Fruit fly (Drosophila melanogaster): ENCODE measurements around the gene CG46280.

Gene CG46280

DNA sequence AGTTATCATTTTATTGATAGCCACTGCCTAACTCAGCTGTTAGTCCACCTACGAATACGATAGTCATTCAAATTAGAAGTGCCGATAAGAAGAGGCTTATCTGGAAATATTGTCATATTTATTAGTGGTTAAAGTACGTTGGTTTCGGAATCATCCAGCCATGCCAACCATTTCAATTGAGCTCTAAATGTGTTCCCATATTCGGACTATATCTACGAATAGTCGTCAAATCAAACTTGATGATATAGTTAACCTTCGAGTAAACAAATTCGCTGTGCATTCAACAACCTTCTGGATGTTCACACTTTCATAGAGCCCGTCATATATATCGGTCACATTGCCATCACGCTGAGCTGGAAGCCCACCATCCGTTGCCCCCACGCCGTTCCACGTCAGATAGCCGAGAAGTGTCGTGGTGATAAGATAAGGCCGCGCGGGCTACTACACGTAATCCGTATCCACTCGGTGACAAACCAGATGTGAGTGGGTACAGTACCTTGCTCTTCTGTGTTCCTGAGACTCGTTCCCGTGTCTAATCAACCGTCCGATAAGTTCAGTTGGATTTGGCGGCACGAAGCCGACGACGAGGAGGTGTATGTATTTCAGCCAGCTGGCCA, 12.1 kb downstream of the CG46280 start:
- TF ChIP-seq CG7987 (GFP tag; optimal IDR thresholded peaks at IDR 0.05): peak; percentile 20
- TF ChIP-seq lilli (GFP tag; optimal IDR thresholded peaks at IDR 0.05): no peak
- no peak for TF ChIP-seq CG2199 (GFP tag; IDR thresholded peaks at IDR 0.05)
- peak; percentile 55 for TF ChIP-seq run (tag; optimal IDR thresholded peaks at IDR 0.05)
- TF ChIP-seq chinmo (GFP tag; IDR thresholded peaks at IDR 0.05; ENCODE audit: partially characterized antibody): peak; percentile 60; the same call in 1 of the 4 replicates
- TF ChIP-seq GATAe (GFP tag; conservative IDR thresholded peaks at IDR 0.05): peak; percentile 77
- peak; percentile 11 for TF ChIP-seq Med (GFP tag)
- no peak for TF ChIP-seq CG3065 (GFP tag; optimal IDR thresholded peaks at IDR 0.05)
- TF ChIP-seq CG10543 (GFP tag; optimal IDR thresholded peaks at IDR 0.05): peak; percentile 69
- peak; percentile 94 for TF ChIP-seq sug (tag; optimal IDR thresholded peaks at IDR 0.05)
- TF ChIP-seq slbo (GFP tag; IDR thresholded peaks at IDR 0.05): 0 out of 2 replicates have a peak, but pooled peaks have one; percentile 12
- 0 out of 2 replicates have a peak, but pooled peaks have one; percentile 8 for TF ChIP-seq CG32532 (GFP tag; IDR thresholded peaks at IDR 0.05)
- TF ChIP-seq CG6254 (GFP tag; optimal IDR thresholded peaks at IDR 0.05): peak; percentile 42
- no peak for TF ChIP-seq CG4820 (GFP tag; optimal IDR thresholded peaks at IDR 0.05)
- no peak for TF ChIP-seq hkb (optimal IDR thresholded peaks at IDR 0.05)
- 0 out of 2 replicates have a peak, but pooled peaks have one; percentile 24 for TF ChIP-seq hkb (GFP tag; IDR thresholded peaks at IDR 0.05)
- peak; percentile 66 for TF ChIP-seq CG34376 (GFP tag; optimal IDR thresholded peaks at IDR 0.05)
- 0 out of 3 replicates have a peak, but pooled peaks have one; percentile 43 for TF ChIP-seq Dbx (GFP tag; IDR thresholded peaks at IDR 0.05)
- TF ChIP-seq oc (tag; optimal IDR thresholded peaks at IDR 0.05): no peak
- no peak for TF ChIP-seq CG13894 (tag; optimal IDR thresholded peaks at IDR 0.05)
- no peak for TF ChIP-seq CG1792 (GFP tag; optimal IDR thresholded peaks at IDR 0.05)
- peak; percentile 1 for TF ChIP-seq Hand (GFP tag; optimal IDR thresholded peaks at IDR 0.05)
- TF ChIP-seq pros (GFP tag; optimal IDR thresholded peaks at IDR 0.05): peak; percentile 40
- peak; percentile 21; the same call in 1 of the 2 replicates for TF ChIP-seq crol (GFP tag; IDR thresholded peaks at IDR 0.05)
- no peak for TF ChIP-seq p53 (GFP tag; optimal IDR thresholded peaks at IDR 0.05)
- TF ChIP-seq rib (GFP tag; IDR thresholded peaks at IDR 0.05): 0 out of 2 replicates have a peak, but pooled peaks have one; percentile 10
- TF ChIP-seq CG15479 (GFP tag; optimal IDR thresholded peaks at IDR 0.05): peak; percentile 35
- TF ChIP-seq exex (tag; optimal IDR thresholded peaks at IDR 0.05): peak; percentile 90
- TF ChIP-seq CG12236 (GFP tag; optimal IDR thresholded peaks at IDR 0.05): no peak
- TF ChIP-seq pfk (GFP tag; optimal IDR thresholded peaks at IDR 0.05): peak; percentile 1
- no peak for TF ChIP-seq CG15696 (tag; optimal IDR thresholded peaks at IDR 0.05)
- TF ChIP-seq CG1647 (GFP tag; optimal IDR thresholded peaks at IDR 0.05): no peak
- peak; percentile 67; the same call in 2 of the 3 replicates for TF ChIP-seq CG6175 (GFP tag; IDR thresholded peaks at IDR 0.05)
- no peak for TF ChIP-seq Opbp (GFP tag; IDR thresholded peaks at IDR 0.05; ENCODE audit: partially characterized antibody)
- no peak for TF ChIP-seq Elba2 (GFP tag; optimal IDR thresholded peaks at IDR 0.05)
- peak; percentile 7 for TF ChIP-seq ftz-f1 (GFP tag; optimal IDR thresholded peaks at IDR 0.05)
- no peak for TF ChIP-seq CG3838 (GFP tag; optimal IDR thresholded peaks at IDR 0.05)
- TF ChIP-seq HmgZ (tag; optimal IDR thresholded peaks at IDR 0.05): peak; percentile 28
- TF ChIP-seq gro (GFP tag; optimal IDR thresholded peaks at IDR 0.05): peak; percentile 1
- TF ChIP-seq Pdp1 (GFP tag; optimal IDR thresholded peaks at IDR 0.05): peak in 1 of 2 experiments; percentile 74
- TF ChIP-seq Hey (tag; optimal IDR thresholded peaks at IDR 0.05): peak; percentile 4
- TF ChIP-seq grn (GFP tag; optimal IDR thresholded peaks at IDR 0.05): peak; percentile 78
- TF ChIP-seq HLH4C (GFP tag; IDR thresholded peaks at IDR 0.05; ENCODE audit: partially characterized antibody): no peak
- TF ChIP-seq mirr (GFP tag; optimal IDR thresholded peaks at IDR 0.05): peak; percentile 86

Data from whole organism, embryonic.